Fruit fly (Drosophila melanogaster) whole organism, wandering third instar larva: ENCODE results near the gene Atg2.
A peak's percentile ranks its signal among the peaks of the same experiment; 100 is the strongest.

Experiments used
- Abd-B ChIP-seq: fragments of >200 bp; optimal IDR thresholded peaks from 2 replicates; lab custom pipeline; 2017; ENCODE audit warnings: missing biosample characterization, missing genetic modification characterization
- CG32264 ChIP-seq: fragments of 200-800 bp; sonication (Bioruptor generic); optimal IDR thresholded peaks from 2 replicates; lab custom pipeline; 2016; ENCODE audit warnings: missing biosample characterization, missing genetic modification characterization
- CG9705 ChIP-seq: fragments of 200-800 bp; sonication (Bioruptor generic); optimal IDR thresholded peaks from 2 replicates; lab custom pipeline; 2018; ENCODE audit warnings: missing biosample characterization, mild to moderate bottlenecking, missing genetic modification characterization
- CrebA ChIP-seq: fragments of 200-800 bp; sonication (Bioruptor generic); optimal IDR thresholded peaks from 2 replicates; lab custom pipeline; 2016; ENCODE audit warnings: missing biosample characterization, mild to moderate bottlenecking, missing genetic modification characterization, borderline replicate concordance
- Dfd ChIP-seq: fragments of >200 bp; optimal IDR thresholded peaks from 2 replicates; lab custom pipeline; 2017; ENCODE audit warnings: missing biosample characterization, missing genetic modification characterization
- Dif ChIP-seq: fragments of 200-275, 200-300 bp; sonication (Bioruptor generic); optimal IDR thresholded peaks from 2 replicates; lab custom pipeline; 2018; ENCODE audit warnings: missing biosample characterization, missing genetic modification characterization; ENCODE audit not compliant: partially characterized antibody
- GATAd ChIP-seq: sonication (Bioruptor generic); optimal IDR thresholded peaks from 2 replicates; lab custom pipeline; 2016; ENCODE audit warnings: missing biosample characterization, missing genetic modification characterization
- HLH106 ChIP-seq: fragments of 200-800 bp; optimal IDR thresholded peaks from 3 replicates; lab custom pipeline; 2019; ENCODE audit warnings: missing biosample characterization, mild to moderate bottlenecking, missing genetic modification characterization, moderate library complexity
- Hnf4 ChIP-seq: fragments of 200-800 bp; sonication (Bioruptor generic); optimal IDR thresholded peaks from 2 replicates; lab custom pipeline; 2016; ENCODE audit warnings: missing biosample characterization, mild to moderate bottlenecking, missing genetic modification characterization
- Hr78 ChIP-seq: fragments of >200 bp; optimal IDR thresholded peaks from 2 replicates; lab custom pipeline; 2017; ENCODE audit warnings: missing biosample characterization, missing genetic modification characterization
- Hr83 ChIP-seq: fragments of 200-300 bp; sonication (Bioruptor generic); optimal IDR thresholded peaks from 2 replicates; lab custom pipeline; 2016; ENCODE audit warnings: missing biosample characterization, mild to moderate bottlenecking, missing genetic modification characterization, moderate library complexity; ENCODE audit not compliant: poor library complexity, severe bottlenecking
- Jra ChIP-seq: sonication (Bioruptor generic); optimal IDR thresholded peaks from 2 replicates; lab custom pipeline; 2016; ENCODE audit warnings: missing biosample characterization, missing genetic modification characterization
- Mio ChIP-seq: sonication (Bioruptor generic); optimal IDR thresholded peaks from 2 replicates; lab custom pipeline; 2016; ENCODE audit warnings: missing biosample characterization, missing genetic modification characterization
- Myc ChIP-seq: fragments of >200 bp; optimal IDR thresholded peaks from 2 replicates; lab custom pipeline; 2017
- N ChIP-seq: fragments of >200 bp; optimal IDR thresholded peaks from 2 replicates; lab custom pipeline; 2018; ENCODE audit warnings: missing biosample characterization, missing external identifiers, missing genetic modification characterization
- OdsH ChIP-seq: fragments of 200-800 bp; sonication (Bioruptor generic); optimal IDR thresholded peaks from 2 replicates; lab custom pipeline; 2016; ENCODE audit warnings: missing biosample characterization, mild to moderate bottlenecking, missing genetic modification characterization
- Rel ChIP-seq, 2 experiments: fragments of 200-800 bp; sonication (Bioruptor generic) in 1 of 2; optimal IDR thresholded peaks; 2 replicates in 1 of 2; 3 replicates in 1 of 2; lab custom pipeline; 2016 to 2019; ENCODE audit warnings: mild to moderate bottlenecking in 2 of 2, missing biosample characterization in 2 of 2, missing genetic modification characterization in 2 of 2, moderate library complexity in 1 of 2
- Sp1 ChIP-seq: fragments of 200-800 bp; sonication (Bioruptor generic); optimal IDR thresholded peaks from 3 replicates; lab custom pipeline; 2019; ENCODE audit warnings: missing biosample characterization, mild to moderate bottlenecking, missing genetic modification characterization, moderate library complexity
- Vsx2 ChIP-seq: fragments of 200-300, 225-300 bp; sonication (Bioruptor generic); optimal IDR thresholded peaks from 2 replicates; lab custom pipeline; 2018; ENCODE audit warnings: missing biosample characterization, missing genetic modification characterization; ENCODE audit not compliant: partially characterized antibody
- br ChIP-seq: fragments of 200-800 bp; sonication (Bioruptor generic); optimal IDR thresholded peaks from 2 replicates; lab custom pipeline; 2016; ENCODE audit warnings: missing biosample characterization, missing genetic modification characterization
- brk ChIP-seq: fragments of 200-800 bp; sonication (Bioruptor generic); optimal IDR thresholded peaks from 2 replicates; lab custom pipeline; 2016; ENCODE audit warnings: missing biosample characterization, mild to moderate bottlenecking, missing genetic modification characterization
- dl ChIP-seq, 2 experiments: fragments of 175-275, 200-275 bp in 1 of 2; fragments of 200-275 bp in 1 of 2; sonication (Bioruptor generic); optimal IDR thresholded peaks; lab custom pipeline; 2018; ENCODE audit warnings: mild to moderate bottlenecking in 2 of 2, missing biosample characterization in 2 of 2, missing genetic modification characterization in 2 of 2, moderate library complexity in 2 of 2; ENCODE audit not compliant: partially characterized antibody in 2 of 2, insufficient read depth in 1 of 2
- dmrt93B ChIP-seq: fragments of 200-800 bp; sonication (Bioruptor generic); optimal IDR thresholded peaks from 2 replicates; lab custom pipeline; 2018; ENCODE audit warnings: missing biosample characterization, mild to moderate bottlenecking, missing genetic modification characterization
- dsf ChIP-seq: sonication (Bioruptor generic); optimal IDR thresholded peaks from 2 replicates; lab custom pipeline; 2016; ENCODE audit warnings: missing biosample characterization, missing genetic modification characterization, borderline replicate concordance
- ey ChIP-seq: fragments of 200-800 bp; sonication (Bioruptor generic); optimal IDR thresholded peaks from 2 replicates; lab custom pipeline; 2016; ENCODE audit warnings: missing biosample characterization, missing genetic modification characterization
- foxo ChIP-seq, 2 experiments: fragments of 200-800 bp; sonication (Bioruptor generic); optimal IDR thresholded peaks; 2 replicates in 1 of 2; 3 replicates in 1 of 2; lab custom pipeline; 2016 to 2017; ENCODE audit warnings: missing biosample characterization in 2 of 2, missing genetic modification characterization in 2 of 2
- fru ChIP-seq: fragments of 200-800 bp; sonication (Bioruptor generic); optimal IDR thresholded peaks from 3 replicates; lab custom pipeline; 2016; ENCODE audit warnings: missing biosample characterization, mild to moderate bottlenecking, missing genetic modification characterization
- h ChIP-seq: fragments of 200-800 bp; sonication (Bioruptor generic); optimal IDR thresholded peaks from 3 replicates; lab custom pipeline; 2016; ENCODE audit warnings: missing biosample characterization, mild to moderate bottlenecking, missing genetic modification characterization
- jim ChIP-seq: fragments of 175-275, 200-325 bp; sonication (Bioruptor generic); optimal IDR thresholded peaks from 2 replicates; lab custom pipeline; 2016; ENCODE audit warnings: missing biosample characterization, mild to moderate bottlenecking, missing genetic modification characterization
- lola ChIP-seq: fragments of >200 bp; optimal IDR thresholded peaks from 2 replicates; lab custom pipeline; 2017; ENCODE audit warnings: missing biosample characterization, missing genetic modification characterization
- pan ChIP-seq: fragments of >200 bp; optimal IDR thresholded peaks from 2 replicates; lab custom pipeline; 2017
- psq ChIP-seq: fragments of 200-800 bp; sonication (Bioruptor generic); optimal IDR thresholded peaks from 3 replicates; lab custom pipeline; 2017; ENCODE audit warnings: missing biosample characterization, mild to moderate bottlenecking, missing genetic modification characterization, moderate library complexity
- rgr ChIP-seq: fragments of 200-800 bp; sonication (Bioruptor generic); optimal IDR thresholded peaks from 3 replicates; lab custom pipeline; 2016; ENCODE audit warnings: missing biosample characterization, mild to moderate bottlenecking, missing genetic modification characterization
- sage ChIP-seq: fragments of 200-800 bp; sonication (Bioruptor generic); optimal IDR thresholded peaks from 2 replicates; lab custom pipeline; 2016; ENCODE audit warnings: missing biosample characterization, mild to moderate bottlenecking, missing genetic modification characterization
- sv ChIP-seq: fragments of 200-800 bp; sonication (Bioruptor generic); optimal IDR thresholded peaks from 3 replicates; lab custom pipeline; 2016; ENCODE audit warnings: missing biosample characterization, missing genetic modification characterization
- tai ChIP-seq: sonication (Bioruptor generic); optimal IDR thresholded peaks from 2 replicates; lab custom pipeline; 2016; ENCODE audit warnings: missing biosample characterization, missing genetic modification characterization
- usp ChIP-seq: fragments of >200 bp; optimal IDR thresholded peaks from 2 replicates; lab custom pipeline; 2017; ENCODE audit warnings: missing biosample characterization, missing genetic modification characterization
- woc ChIP-seq: sonication (Bioruptor generic); optimal IDR thresholded peaks from 2 replicates; lab custom pipeline; 2016; ENCODE audit warnings: missing biosample characterization, mild to moderate bottlenecking, missing genetic modification characterization

Gene Atg2

dm6 chr3L:2796242-2796641 lies 22.1 kb downstream of the Atg2 start:
- TF ChIP-seq Dfd (GFP tag; lab: Kevin White, UChicago) (peak; percentile 98), Hnf4 (GFP tag; lab: Kevin White, UChicago) (no peak), br (GFP tag; lab: Kevin White, UChicago) (no peak), sage (GFP tag; lab: Kevin White, UChicago) (no peak), dl (GFP tag; optimal IDR thresholded peaks at IDR 0.05; lab: Kevin White, UChicago; ENCODE audit: insufficient read depth in 1 of 2, partially characterized antibody in 2 of 2) (no peak)

- no peak for TF ChIP-seq Myc (lab: Kevin White, UChicago)
- TF ChIP-seq Hr83 (GFP tag; lab: Kevin White, UChicago), result peak; percentile 29
- no peak for TF ChIP-seq Sp1 (GFP tag; lab: Kevin White, UChicago)
- TF ChIP-seq sv (GFP tag; lab: Kevin White, UChicago), result peak; percentile 10
- TF ChIP-seq Vsx2, result no peak
- no peak for TF ChIP-seq dsf (GFP tag; lab: Kevin White, UChicago)
- TF ChIP-seq, all 38 proteins: peak for 2
Measured at dm6 chr3L:2798463-2798993, 24.4 kb downstream of the Atg2 start.

- TF ChIP-seq lola (GFP tag; lab: Kevin White, UChicago), result no peak
- no peak for TF ChIP-seq dsf (GFP tag; lab: Kevin White, UChicago)
- no peak for TF ChIP-seq Rel (GFP tag; optimal IDR thresholded peaks at IDR 0.05; lab: Kevin White, UChicago)
- TF ChIP-seq Rel (tag; optimal IDR thresholded peaks at IDR 0.05; lab: Kevin White, UChicago), result peak; percentile 15
- TF ChIP-seq Mio (GFP tag; lab: Kevin White, UChicago), result no peak
- TF ChIP-seq tai (GFP tag; lab: Kevin White, UChicago), result no peak
- no peak for TF ChIP-seq rgr
- no peak for TF ChIP-seq brk (GFP tag; lab: Kevin White, UChicago)
- no peak for TF ChIP-seq CG32264
- peak; percentile 44 for TF ChIP-seq fru (GFP tag; lab: Kevin White, UChicago)
- TF ChIP-seq pan (lab: Kevin White, UChicago), result no peak
- peak; percentile 29 for TF ChIP-seq dmrt93B (GFP tag; lab: Kevin White, UChicago)
- TF ChIP-seq HLH106, result peak; percentile 39
- no peak for TF ChIP-seq woc (GFP tag; lab: Kevin White, UChicago)
- TF ChIP-seq Jra, result no peak
- no peak for TF ChIP-seq dl (GFP tag; optimal IDR thresholded peaks at IDR 0.05; lab: Kevin White, UChicago; ENCODE audit: insufficient read depth in 1 of 2, partially characterized antibody in 2 of 2)
- no peak for TF ChIP-seq Myc (lab: Kevin White, UChicago)
- no peak for TF ChIP-seq Hr78
- no peak for TF ChIP-seq N (GFP tag; lab: Kevin White, UChicago)
- peak; percentile 29 for TF ChIP-seq psq (GFP tag; lab: Kevin White, UChicago)
- no peak for TF ChIP-seq Dfd (GFP tag; lab: Kevin White, UChicago)
- peak; percentile 1 for TF ChIP-seq CG9705
- peak; percentile 39 for TF ChIP-seq OdsH
- no peak for TF ChIP-seq sv (GFP tag; lab: Kevin White, UChicago)
- no peak for TF ChIP-seq Dif (GFP tag; lab: Kevin White, UChicago)
- no peak for TF ChIP-seq Abd-B (GFP tag; lab: Kevin White, UChicago)
- no peak for TF ChIP-seq Hr83 (GFP tag; lab: Kevin White, UChicago)
- no peak for TF ChIP-seq jim (GFP tag; lab: Kevin White, UChicago)
- TF ChIP-seq usp (GFP tag; lab: Kevin White, UChicago), result no peak
- peak; percentile 28 for TF ChIP-seq br (GFP tag; lab: Kevin White, UChicago)
- no peak for TF ChIP-seq ey
- TF ChIP-seq foxo (GFP tag; optimal IDR thresholded peaks at IDR 0.05; lab: Kevin White, UChicago), result peak in 1 of 2 experiments; percentile 27
- no peak for TF ChIP-seq sage (GFP tag; lab: Kevin White, UChicago)
- TF ChIP-seq GATAd (GFP tag; lab: Kevin White, UChicago), result no peak
- peak; percentile 36 for TF ChIP-seq Sp1 (GFP tag; lab: Kevin White, UChicago)
- TF ChIP-seq Hnf4 (GFP tag; lab: Kevin White, UChicago), result peak; percentile 76
- peak; percentile 48 for TF ChIP-seq h (GFP tag; lab: Kevin White, UChicago)
- no peak for TF ChIP-seq CrebA (GFP tag; lab: Kevin White, UChicago)
- TF ChIP-seq Vsx2, result no peak
Measured at dm6 chr3L:2799110-2799618, 25.0 kb downstream of the Atg2 start.
